Worm (Caenorhabditis elegans) whole organism, young adult: ENCODE measurements around the gene W01B6.5.

Experiments used
- cebp-2 ChIP-seq: fragments of 200-800 bp; sonication (Bioruptor generic); IDR thresholded peaks from 2 replicates; pipeline ENCODE4 v1.3.6; 2022; ENCODE audit warnings: missing genetic modification characterization, missing compliant biosample characterization
- ceh-27 ChIP-seq: fragments of 200-800 bp; sonication (Bioruptor generic); optimal IDR thresholded peaks from 2 replicates; lab custom pipeline; 2018; ENCODE audit warnings: mild to moderate bottlenecking, missing genetic modification characterization, moderate library complexity, missing compliant biosample characterization
- ceh-79 ChIP-seq: sonication (generic microtip); optimal IDR thresholded peaks from 2 replicates; lab custom pipeline; 2017; ENCODE audit warnings: mild to moderate bottlenecking, missing genetic modification characterization, missing compliant biosample characterization
- snpc-3.4 ChIP-seq: sonication (generic microtip); optimal IDR thresholded peaks from 2 replicates; lab custom pipeline; 2017; ENCODE audit warnings: missing genetic modification characterization, mild to moderate bottlenecking, missing compliant biosample characterization, antibody characterized with exemption, moderate library complexity, missing genotype, missing genetic modification reagents
- snpc-4 ChIP-seq, 5 experiments: fragments of 150-350 bp in 1 of 5; sonication (generic microtip) in 4 of 5; optimal IDR thresholded peaks; 2 replicates each; lab custom pipeline; 2014 to 2018; ENCODE audit warnings: missing genetic modification characterization in 5 of 5, missing biosample characterization in 3 of 5, antibody characterized with exemption in 2 of 5, mild to moderate bottlenecking in 2 of 5, missing compliant biosample characterization in 2 of 5, missing genotype in 2 of 5, moderate library complexity in 2 of 5, missing genetic modification reagents in 1 of 5

DNA sequence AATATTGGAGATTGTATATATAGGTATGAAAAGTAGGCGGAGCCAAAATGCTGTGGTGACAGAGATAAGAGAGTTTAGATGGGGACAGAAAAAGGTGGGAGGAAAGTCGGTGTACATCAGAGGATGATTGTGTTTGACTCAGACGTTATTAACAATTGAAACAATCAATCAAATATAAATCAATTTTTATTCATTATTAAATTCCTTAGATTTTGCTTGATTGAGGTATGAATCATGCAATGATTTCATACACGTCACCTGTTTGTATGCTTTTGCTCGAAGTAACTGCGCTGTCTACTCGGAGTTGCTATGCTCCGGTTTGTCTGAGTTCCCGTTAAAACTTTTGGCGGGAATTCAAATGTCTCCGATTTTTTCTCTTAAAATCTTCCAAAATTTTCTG is 39.1 kb downstream of the W01B6.5 start, which contains the start of gene C04G2.10:
- TF ChIP-seq ceh-27 (GFP tag; lab: Kevin White, UChicago) (no peak), snpc-3.4 (tag; lab: Kevin White, UChicago) (no peak), snpc-4 (GFP tag; optimal IDR thresholded peaks at IDR 0.05; lab: Kevin White, UChicago) (no peak), snpc-4 (tag; optimal IDR thresholded peaks at IDR 0.05; lab: Kevin White, UChicago) (no peak), cebp-2 (no peak), ceh-79 (no peak)
